Fruit fly (Drosophila melanogaster) ovary, adult (tissue): ENCODE results near the gene PK2-R1.

Experiments used
- CG17801 ChIP-seq: fragments of 200-800 bp; optimal IDR thresholded peaks from 2 replicates; lab custom pipeline; 2019; ENCODE audit warnings: missing biosample characterization, mild to moderate bottlenecking, missing genetic modification characterization, moderate library complexity; ENCODE audit not compliant: partially characterized antibody

Gene PK2-R1

DNA sequence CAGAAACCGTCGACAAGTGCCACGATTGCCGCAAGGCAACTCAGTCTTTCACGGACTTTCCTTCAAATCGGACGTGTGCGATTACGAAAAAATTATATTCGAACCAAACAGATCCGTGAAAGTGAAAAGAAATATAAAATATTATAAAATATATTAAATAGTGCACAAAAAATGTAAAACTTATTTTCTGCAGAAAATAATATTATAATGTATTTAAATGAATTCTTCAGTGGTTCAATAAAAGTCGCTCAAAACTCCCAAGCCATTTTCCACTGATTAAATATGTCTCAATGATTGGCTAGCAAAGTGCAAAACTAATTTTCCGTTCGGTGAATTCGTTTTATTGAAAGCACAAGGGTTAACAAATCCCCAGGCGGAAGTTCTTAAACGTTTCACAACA is at the start of gene PK2-R1:
Gene PK2-R1, plus strand, starts transcription at position 301 of the 400 bp plus-strand sequence.
- no peak for TF ChIP-seq CG17801 (GFP tag; lab: Kevin White, UChicago)

DNA sequence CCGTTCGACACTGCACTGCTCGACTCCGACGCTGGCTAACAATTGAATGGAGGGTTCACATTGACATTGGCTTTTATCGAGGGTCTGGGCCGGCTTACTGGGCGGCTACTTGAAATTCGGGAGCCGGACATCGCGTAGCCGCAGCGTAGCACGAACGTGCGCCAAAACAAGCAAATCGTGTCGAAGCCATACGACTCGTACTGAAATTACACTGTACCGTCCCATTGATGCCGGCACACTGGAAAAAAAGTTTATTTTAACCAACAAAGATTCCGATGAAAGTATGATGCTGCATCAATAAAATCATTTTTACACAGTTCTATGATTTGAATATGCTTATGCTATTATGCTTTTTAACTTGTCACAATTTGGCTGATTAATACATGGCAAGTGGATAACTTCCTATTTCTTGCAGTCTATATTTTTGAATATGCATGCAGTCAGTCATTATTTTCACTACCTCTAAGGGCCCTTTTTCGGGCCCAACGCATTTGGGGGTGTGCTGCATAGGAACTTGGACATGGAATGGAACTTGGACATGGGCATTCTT is 49.3 kb upstream of the PK2-R1 start, which contains the start of gene apn:
Gene apn, minus strand, starts transcription at position 51 of the 550 bp plus-strand sequence.
- TF ChIP-seq CG17801 (GFP tag; lab: Kevin White, UChicago): no peak

DNA sequence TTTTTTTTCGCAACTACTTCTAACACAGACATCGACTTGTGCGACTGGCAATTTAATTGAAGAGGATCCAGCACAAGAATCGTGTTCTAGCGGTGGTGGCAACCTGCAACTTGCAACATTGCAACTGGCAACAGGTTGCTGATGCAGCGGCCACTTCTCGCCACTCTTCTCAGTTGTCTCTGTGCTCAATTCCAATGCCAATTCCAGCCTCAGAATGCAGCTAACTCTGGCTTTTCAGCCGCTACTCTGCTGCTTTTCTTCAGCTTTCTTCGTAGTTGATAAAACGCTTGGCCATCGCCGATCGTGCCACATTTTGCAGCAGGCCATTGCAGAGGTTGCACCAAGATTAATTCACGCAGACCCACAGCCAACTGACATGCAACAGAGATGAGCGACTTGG is 47.8 kb upstream of the PK2-R1 start, which contains the start of gene Osi22:
Gene Osi22, plus strand, starts transcription at position 301 of the 400 bp plus-strand sequence.
- TF ChIP-seq CG17801 (GFP tag; lab: Kevin White, UChicago): no peak

DNA sequence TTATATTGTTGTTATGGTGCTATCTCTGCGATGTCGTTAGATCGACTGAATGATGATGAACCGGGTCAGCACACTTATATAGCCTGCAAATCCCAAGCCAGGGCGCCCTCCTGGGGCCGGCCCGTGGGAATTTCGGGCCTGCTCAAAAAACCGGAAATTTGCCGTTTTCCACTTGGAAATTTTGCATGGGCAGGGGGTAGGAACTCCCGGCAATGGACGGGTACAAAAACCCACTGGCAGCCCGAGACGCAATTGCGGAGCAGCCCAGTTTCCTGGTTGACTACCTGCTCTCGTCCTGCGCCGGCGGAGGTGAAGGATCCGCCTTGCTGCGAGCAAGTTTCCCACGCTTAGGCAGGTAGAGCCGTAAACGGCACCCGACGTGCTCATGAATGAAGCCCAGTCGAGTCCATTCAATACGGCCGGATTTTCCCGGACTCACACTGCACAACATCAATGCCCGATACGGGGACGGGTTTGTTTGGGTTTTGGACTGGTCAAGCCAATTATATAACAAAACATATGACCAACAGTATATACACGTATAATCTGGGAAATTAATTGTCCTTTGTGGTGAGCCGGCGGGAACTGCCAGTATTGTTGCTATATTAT is 44.9 kb upstream of the PK2-R1 start, which contains the start of gene wntD:
Gene wntD, minus strand, starts transcription at position 51 of the 609 bp plus-strand sequence.
- no peak for TF ChIP-seq CG17801 (GFP tag; lab: Kevin White, UChicago)

DNA sequence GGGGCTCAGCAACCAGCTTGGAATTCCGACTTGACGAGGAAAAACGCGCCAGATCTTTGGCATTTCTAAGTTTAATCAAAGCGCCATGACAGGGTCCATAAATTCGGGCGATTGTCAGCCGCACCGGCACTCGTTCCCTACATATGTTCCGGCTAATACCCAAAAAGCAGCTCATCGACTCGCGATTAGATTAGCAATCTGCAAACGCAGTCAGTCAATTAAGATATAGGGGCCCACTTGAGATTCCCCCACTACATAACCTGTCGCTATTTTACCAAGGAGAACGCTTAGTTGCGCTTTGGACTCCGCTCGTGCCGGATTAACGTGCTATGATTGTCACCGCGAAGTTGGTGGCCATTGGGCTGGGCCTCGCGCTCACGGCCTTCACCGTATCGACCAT is 43.7 kb upstream of the PK2-R1 start, which contains the start of gene CG8773:
Gene CG8773, plus strand, starts transcription at position 288 of the 400 bp plus-strand sequence.
- no peak for TF ChIP-seq CG17801 (GFP tag; lab: Kevin White, UChicago)

DNA sequence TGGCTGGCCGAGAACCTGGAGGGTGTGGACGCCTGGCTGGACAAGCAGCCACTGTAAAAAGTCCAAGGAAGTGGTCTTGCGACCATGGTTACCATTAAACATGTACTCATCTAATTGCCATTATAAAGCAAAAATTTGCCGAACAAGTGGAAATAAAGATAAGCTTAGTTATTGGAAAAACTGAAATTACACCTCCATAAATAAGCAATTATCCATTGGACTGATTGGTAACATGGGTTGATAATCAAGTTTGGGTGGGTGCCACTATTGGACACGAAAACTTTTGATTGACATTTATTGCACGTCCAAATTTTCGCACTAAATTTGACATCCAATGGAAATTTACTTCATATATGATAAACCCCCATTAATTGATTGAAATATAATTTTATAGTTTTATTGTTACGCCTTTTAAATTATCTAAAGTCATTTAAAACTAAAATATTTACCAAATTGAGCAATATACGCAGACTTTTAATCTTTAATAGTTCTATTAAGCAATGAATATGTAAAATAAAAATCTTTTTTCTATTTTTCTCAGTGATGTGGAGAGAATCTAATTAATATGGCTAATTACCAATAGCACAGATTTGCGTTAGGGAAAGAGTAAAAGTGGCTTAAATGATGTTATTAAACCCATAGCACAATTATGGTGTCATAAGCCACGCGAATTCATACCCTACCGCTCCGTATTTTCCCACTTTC is 39.9 kb upstream of the PK2-R1 start, which contains the start of gene CG8774:
Gene CG8774, plus strand, starts transcription at position 655 of the 705 bp plus-strand sequence.
- no peak for TF ChIP-seq CG17801 (GFP tag; lab: Kevin White, UChicago)

DNA sequence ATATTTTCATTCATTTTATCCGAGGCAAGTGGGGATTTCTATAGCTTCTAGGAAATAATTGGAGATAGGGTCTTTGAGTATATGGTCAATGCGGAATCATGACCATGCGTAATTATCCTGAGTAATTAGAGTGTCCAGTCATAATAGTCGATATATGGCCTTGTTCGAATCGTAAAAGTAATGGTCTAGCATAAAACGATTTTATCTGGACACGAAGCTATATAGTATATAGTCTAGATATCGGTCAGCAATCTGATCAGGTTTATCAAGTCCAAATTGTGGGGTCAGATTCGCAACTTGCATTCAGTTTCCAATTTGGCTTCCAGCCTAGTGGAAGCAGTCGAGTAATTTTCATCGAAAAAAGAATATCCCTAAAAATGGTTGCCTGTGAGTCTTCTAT is 35.8 kb upstream of the PK2-R1 start, which contains the start of gene CG32473:
Gene CG32473, plus strand, starts transcription at position 301 of the 400 bp plus-strand sequence.
- no peak for TF ChIP-seq CG17801 (GFP tag; lab: Kevin White, UChicago)

DNA sequence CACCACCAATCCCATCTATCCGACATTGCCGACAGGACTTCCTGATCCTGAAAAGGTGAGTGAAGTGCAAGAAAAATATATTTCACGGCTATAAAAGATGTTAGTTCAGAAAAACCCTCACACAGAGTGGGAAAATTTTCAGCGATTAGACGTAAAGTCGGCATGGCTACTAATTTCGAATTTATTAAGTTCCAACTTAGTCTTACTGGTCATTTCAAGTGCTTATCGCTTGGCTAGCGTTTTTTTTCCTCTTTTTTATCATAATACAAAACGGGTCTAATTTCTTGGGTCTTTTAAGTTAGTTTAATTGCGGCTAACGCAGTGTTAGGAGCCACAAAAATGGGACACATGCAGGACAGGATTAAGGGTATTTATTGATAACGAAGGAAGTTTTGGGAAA is 35.0 kb upstream of the PK2-R1 start, which contains the start of gene CG43208:
Gene CG43208, plus strand, starts transcription at position 301 of the 400 bp plus-strand sequence.
- TF ChIP-seq CG17801 (GFP tag; lab: Kevin White, UChicago): no peak

DNA sequence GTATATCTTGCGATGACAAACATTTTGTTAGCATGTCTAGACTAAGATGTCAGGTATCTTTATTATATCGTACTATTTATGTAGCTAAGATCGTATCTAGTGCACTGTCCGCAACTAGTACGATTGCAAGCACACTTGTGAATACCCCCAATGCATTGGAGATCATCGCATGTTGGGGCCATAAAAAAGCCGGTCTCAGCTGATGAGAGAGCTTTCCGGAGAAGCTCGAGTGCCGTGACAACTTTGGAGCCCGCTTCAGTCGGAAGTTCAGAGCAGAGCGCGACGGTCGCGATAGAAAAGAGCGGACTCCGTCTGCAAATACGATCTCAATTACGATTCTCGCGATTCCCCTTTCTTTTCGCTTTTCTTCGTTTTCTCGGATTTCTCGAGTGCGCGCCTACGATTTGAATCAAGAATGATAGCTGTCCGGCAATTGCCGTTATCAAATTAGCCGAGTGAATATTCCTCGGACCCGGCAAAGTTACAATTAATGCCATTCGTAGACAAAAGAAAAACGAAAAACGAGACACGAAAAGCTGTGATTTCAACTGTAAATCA is 33.5 kb upstream of the PK2-R1 start:
- no peak for TF ChIP-seq CG17801 (GFP tag; lab: Kevin White, UChicago)

DNA sequence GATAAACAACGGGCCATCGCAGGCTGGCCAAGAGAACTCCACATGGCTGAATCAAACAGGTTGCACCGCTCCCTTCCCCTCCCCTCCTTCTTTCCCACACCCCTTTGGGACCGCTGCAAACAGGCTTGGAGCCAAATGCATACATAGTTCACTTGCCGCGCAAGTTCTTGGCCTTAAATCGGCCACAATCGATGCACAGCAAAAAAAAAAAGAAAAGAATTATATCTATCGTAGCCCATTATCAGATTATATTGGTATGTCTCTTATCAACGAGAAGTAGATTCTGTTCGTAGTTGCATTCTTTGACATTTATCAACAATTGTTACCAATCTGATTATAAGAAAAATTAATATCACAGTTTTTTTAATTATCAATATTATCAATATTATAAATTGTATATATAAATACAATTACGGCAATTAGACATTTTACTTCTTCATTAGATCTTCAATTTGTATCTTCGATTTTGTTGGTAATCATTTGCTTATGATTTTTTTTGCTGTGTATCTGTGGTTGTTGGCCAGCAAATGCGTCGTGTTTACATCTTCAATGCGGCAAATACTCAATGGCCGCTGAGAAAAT is 32.7 kb upstream of the PK2-R1 start:
- TF ChIP-seq CG17801 (GFP tag; lab: Kevin White, UChicago): no peak

DNA sequence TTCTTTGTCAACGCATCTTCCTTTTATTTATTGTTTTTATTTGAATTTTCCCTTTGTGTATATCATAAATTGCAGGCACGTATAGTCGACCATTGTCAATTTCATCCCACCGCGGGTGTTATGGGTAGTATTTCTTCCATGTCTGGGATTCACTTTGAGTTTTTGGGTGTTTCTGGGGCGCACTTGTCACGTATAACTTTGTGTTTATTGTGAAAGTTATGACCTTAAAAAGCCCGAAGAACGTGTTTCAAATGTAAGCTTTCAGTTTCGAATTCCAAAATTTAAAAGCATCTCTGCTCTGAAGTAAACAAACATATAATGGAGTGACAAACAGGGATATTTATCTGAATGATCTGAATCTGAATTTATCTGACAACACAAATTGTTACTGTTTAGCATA is 31.5 kb upstream of the PK2-R1 start:
- no peak for TF ChIP-seq CG17801 (GFP tag; lab: Kevin White, UChicago)

DNA sequence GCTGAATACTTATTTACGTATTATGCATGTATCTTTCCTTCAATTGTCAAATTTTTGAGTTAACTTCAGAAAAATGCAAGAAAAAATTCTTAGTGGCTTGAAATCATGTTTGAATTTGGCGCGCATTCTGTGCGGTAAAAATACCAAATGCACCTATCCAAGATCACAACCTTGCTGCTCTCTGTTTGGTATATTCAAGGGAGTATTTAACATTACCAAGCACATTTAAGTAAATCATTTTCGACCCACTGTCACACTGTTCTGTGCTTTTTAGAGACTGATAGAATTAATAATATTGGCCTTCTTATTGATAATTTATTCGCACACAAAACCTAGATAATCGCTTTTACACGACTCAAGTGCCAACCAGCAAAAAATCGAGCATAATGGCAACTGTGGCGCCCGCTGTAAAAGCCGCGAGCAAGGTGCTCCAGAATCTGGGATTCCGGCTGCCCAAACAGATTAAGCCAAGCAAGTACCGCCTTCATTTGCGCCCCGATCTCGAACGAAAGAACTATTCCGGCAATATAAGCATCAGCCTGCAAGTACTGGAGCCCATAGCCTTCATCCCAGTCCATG is 28.9 kb upstream of the PK2-R1 start:
- TF ChIP-seq CG17801 (GFP tag; lab: Kevin White, UChicago): no peak

DNA sequence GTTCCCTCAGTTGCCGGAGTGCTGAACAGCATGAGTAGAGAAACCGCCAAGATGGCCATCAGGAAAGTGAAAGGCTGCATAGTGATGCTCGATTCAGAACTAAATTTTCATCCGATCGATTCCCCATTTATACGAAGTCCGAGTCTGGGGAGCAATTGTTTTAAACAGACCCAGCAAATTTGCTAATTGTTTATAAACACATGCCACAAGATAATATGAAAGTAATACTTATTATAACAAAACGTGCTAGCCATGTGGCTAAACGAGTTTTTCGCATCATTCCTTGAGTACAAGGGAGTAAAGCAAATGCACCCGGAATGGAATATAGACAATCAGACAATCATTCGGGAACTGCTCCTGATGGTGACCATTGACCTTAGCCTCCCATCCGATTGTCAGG is 25.0 kb upstream of the PK2-R1 start, which contains the start of gene CG44142:
Gene CG44142, minus strand, starts transcription at position 101 of the 400 bp plus-strand sequence.
- no peak for TF ChIP-seq CG17801 (GFP tag; lab: Kevin White, UChicago)

DNA sequence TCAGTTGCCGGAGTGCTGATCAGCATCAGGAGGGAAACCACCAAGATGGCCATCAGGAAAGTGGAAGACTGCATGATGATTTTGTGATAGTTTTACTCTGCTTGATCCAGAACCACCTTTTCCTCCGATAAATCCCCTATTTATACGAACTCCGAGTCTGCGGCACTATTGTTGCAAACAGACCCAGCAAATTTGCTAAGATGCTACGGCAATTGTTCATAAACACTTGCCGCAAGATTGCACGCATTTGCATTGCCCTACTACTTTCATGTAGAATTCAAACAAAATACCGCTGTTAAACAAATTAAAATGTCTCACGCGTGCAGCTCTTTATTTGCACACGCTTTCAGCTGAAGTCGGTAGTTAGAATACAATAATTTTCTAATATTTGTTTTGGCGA is 19.0 kb upstream of the PK2-R1 start, which contains the start of gene CG45080:
Gene CG45080, minus strand, starts transcription at position 101 of the 400 bp plus-strand sequence.
- no peak for TF ChIP-seq CG17801 (GFP tag; lab: Kevin White, UChicago)
